Worm (Caenorhabditis elegans): Measurements from ENCODE around the gene irld-55.

Gene irld-55

ce11 chrIV:14070185-14070991 lies 50.4 kb downstream of the irld-55 start (continued):
- TF ChIP-seq pbrm-1 (GFP tag; IDR thresholded peaks at IDR 0.05) (no peak), Y56A3A.18 (GFP tag; IDR thresholded peaks at IDR 0.05) (no peak), F52B5.7 (tag; optimal IDR thresholded peaks at IDR 0.05) (no peak), pha-4 (tag; optimal IDR thresholded peaks at IDR 0.05) (no peak), lin-35 (GFP tag; optimal IDR thresholded peaks at IDR 0.05) (peak in 1 of 3 experiments; percentile 20), hlh-26 (GFP tag; conservative IDR thresholded peaks at IDR 0.05) (no peak), rec-8 (tag; optimal IDR thresholded peaks at IDR 0.05) (no peak), T26A5.8 (tag; optimal IDR thresholded peaks at IDR 0.05) (no peak), nhr-90 (tag; optimal IDR thresholded peaks at IDR 0.05) (no peak), C17E4.6 (GFP tag; IDR thresholded peaks at IDR 0.05) (no peak), sptf-2 (GFP tag; optimal IDR thresholded peaks at IDR 0.05) (no peak), Y53F4B.3 (GFP tag; IDR thresholded peaks at IDR 0.05) (no peak), madf-6 (GFP tag; IDR thresholded peaks at IDR 0.05) (peak; percentile 70), tlf-1 (GFP tag; optimal IDR thresholded peaks at IDR 0.05) (no peak), F22D6.2 (tag; optimal IDR thresholded peaks at IDR 0.05) (no peak), F33H1.4 (GFP tag; IDR thresholded peaks at IDR 0.05) (peak; percentile 71), B0035.1 (tag; optimal IDR thresholded peaks at IDR 0.05) (no peak), zim-3 (tag; optimal IDR thresholded peaks at IDR 0.05) (no peak), madf-3 (GFP tag; IDR thresholded peaks at IDR 0.05) (no peak), attf-5 (GFP tag; optimal IDR thresholded peaks at IDR 0.05) (no peak), F57C9.4 (tag; optimal IDR thresholded peaks at IDR 0.05) (no peak), unc-62 (GFP tag; optimal IDR thresholded peaks at IDR 0.05) (no peak), ceh-58 (GFP tag; IDR thresholded peaks at IDR 0.05) (no peak), him-1 (tag; optimal IDR thresholded peaks at IDR 0.05) (no peak), aptf-2 (GFP tag; conservative IDR thresholded peaks at IDR 0.05) (no peak), F23B12.7 (tag; optimal IDR thresholded peaks at IDR 0.05; ENCODE audit: insufficient read depth) (no peak), akir-1 (GFP tag; optimal IDR thresholded peaks at IDR 0.05) (no peak), snpc-3.4 (tag; optimal IDR thresholded peaks at IDR 0.05) (peak; percentile 60), attf-3 (GFP tag; conservative IDR thresholded peaks at IDR 0.05) (no peak), snpc-1.1 (tag; optimal IDR thresholded peaks at IDR 0.05; ENCODE audit: insufficient read depth) (no peak), mel-28 (tag; optimal IDR thresholded peaks at IDR 0.05; ENCODE audit: borderline replicate concordance) (no peak), D2030.7 (GFP tag; IDR thresholded peaks at IDR 0.05) (peak; percentile 22; the same call in 1 of the 2 replicates), nhr-80 (tag; optimal IDR thresholded peaks at IDR 0.05) (peak; percentile 37), let-526 (GFP tag; IDR thresholded peaks at IDR 0.05) (no peak), efl-1 (GFP tag; optimal IDR thresholded peaks at IDR 0.05) (peak; percentile 66), F10E7.11 (tag; optimal IDR thresholded peaks at IDR 0.05) (no peak), attf-6 (GFP tag; IDR thresholded peaks at IDR 0.05) (peak; percentile 87), hmg-20 (GFP tag; IDR thresholded peaks at IDR 0.05) (no peak), rcor-1 (GFP tag; IDR thresholded peaks at IDR 0.05) (0 out of 2 replicates have a peak, but pooled peaks have one; percentile 15), lin-26 (GFP tag; IDR thresholded peaks at IDR 0.05) (no peak), ztf-22 (GFP tag; optimal IDR thresholded peaks at IDR 0.05) (no peak), ceh-27 (GFP tag; optimal IDR thresholded peaks at IDR 0.05) (no peak)
